Worm (Caenorhabditis elegans) whole organism, L4 larva: ENCODE results near the gene szy-4.

Experiments
- F10B5.3 ChIP-seq: sonication (generic microtip); optimal IDR thresholded peaks from 2 replicates; lab custom pipeline; 2016; ENCODE audit warnings: mild to moderate bottlenecking, missing genetic modification characterization, missing compliant biosample characterization
- F26F4.8 ChIP-seq: fragments of 200-800 bp; sonication (Bioruptor generic); conservative IDR thresholded peaks from 2 replicates; pipeline ENCODE4 v1.3.6; 2022; ENCODE audit warnings: missing genetic modification characterization, missing compliant biosample characterization
- F44E2.7 ChIP-seq: fragments of 200-800 bp; sonication (Bioruptor generic); IDR thresholded peaks from 2 replicates; pipeline ENCODE4 v2.1.2; 2022; ENCODE audit warnings: missing genetic modification characterization, missing compliant biosample characterization
- F49E8.2 ChIP-seq: sonication (generic microtip); optimal IDR thresholded peaks from 2 replicates; lab custom pipeline; 2016; ENCODE audit warnings: missing compliant biosample characterization, mild to moderate bottlenecking, missing genetic modification characterization, borderline replicate concordance
- T20F7.1 ChIP-seq: fragments of 200-800 bp; sonication (Bioruptor generic); optimal IDR thresholded peaks from 2 replicates; lab custom pipeline; 2018; ENCODE audit warnings: mild to moderate bottlenecking, missing genetic modification characterization, missing compliant biosample characterization
- T26A8.4 ChIP-seq: fragments of 200-800 bp; sonication (Bioruptor generic); IDR thresholded peaks from 2 replicates; pipeline ENCODE4 v1.3.6; 2022; ENCODE audit warnings: missing genetic modification characterization, missing compliant biosample characterization
- Y48G9A.11 ChIP-seq: fragments of 200-800 bp; sonication (Bioruptor generic); IDR thresholded peaks from 2 replicates; pipeline ENCODE4 v1.3.6; 2022; ENCODE audit warnings: missing genetic modification reagents, missing genetic modification characterization, missing compliant biosample characterization
- Y5F2A.4 ChIP-seq: fragments of 200-800 bp; sonication (Bioruptor generic); optimal IDR thresholded peaks from 2 replicates; lab custom pipeline; 2018; ENCODE audit warnings: mild to moderate bottlenecking, missing genetic modification characterization, missing compliant biosample characterization
- ZK337.2 ChIP-seq: fragments of 200-800 bp; sonication (Bioruptor generic); IDR thresholded peaks from 2 replicates; pipeline ENCODE4 v1.3.6; 2022; ENCODE audit warnings: missing genetic modification reagents, missing genetic modification characterization, missing compliant biosample characterization
- ZK546.5 ChIP-seq, 2 experiments: sonication (generic microtip); optimal IDR thresholded peaks; 2 replicates each; lab custom pipeline; 2017; ENCODE audit warnings: missing biosample characterization in 2 of 2, missing genetic modification characterization in 2 of 2
- ama-1 ChIP-seq: fragments of 150-350 bp; optimal IDR thresholded peaks from 2 replicates; lab custom pipeline; 2014; ENCODE audit warnings: inconsistent platforms, mixed read lengths
- arid-1 ChIP-seq: fragments of 200-800 bp; sonication (Bioruptor generic); conservative IDR thresholded peaks from 2 replicates; pipeline ENCODE4 v1.3.6; 2022; ENCODE audit warnings: missing genetic modification reagents, missing genetic modification characterization, missing compliant biosample characterization
- ceh-28 ChIP-seq: fragments of 150-350 bp; optimal IDR thresholded peaks from 2 replicates; lab custom pipeline; 2014; ENCODE audit warnings: missing biosample characterization, missing genetic modification reagents, missing genetic modification characterization
- ceh-32 ChIP-seq: sonication (generic microtip); optimal IDR thresholded peaks from 2 replicates; lab custom pipeline; 2016; ENCODE audit warnings: mild to moderate bottlenecking, missing genetic modification characterization, missing compliant biosample characterization; ENCODE audit not compliant: poor library complexity
- ceh-44 ChIP-seq: fragments of 200-800 bp; sonication (Bioruptor generic); IDR thresholded peaks from 2 replicates; pipeline ENCODE4 v1.3.6; 2022; ENCODE audit warnings: missing genetic modification reagents, missing genetic modification characterization, missing compliant biosample characterization
- ceh-62 ChIP-seq: sonication (generic microtip); optimal IDR thresholded peaks from 2 replicates; lab custom pipeline; 2017; ENCODE audit warnings: missing biosample characterization, missing genetic modification characterization
- cey-2 ChIP-seq: sonication (generic microtip); optimal IDR thresholded peaks from 3 replicates; lab custom pipeline; 2017; ENCODE audit warnings: missing genetic modification characterization, mild to moderate bottlenecking, missing compliant biosample characterization, antibody characterized with exemption, borderline replicate concordance; ENCODE audit not compliant: insufficient read depth
- ctbp-1 ChIP-seq: fragments of 200-800 bp; sonication (Bioruptor generic); IDR thresholded peaks from 2 replicates; pipeline ENCODE4 v1.3.6; 2022; ENCODE audit warnings: missing genetic modification reagents, missing genetic modification characterization, missing compliant biosample characterization
- daf-8 ChIP-seq: fragments of 200-800 bp; sonication (Bioruptor generic); IDR thresholded peaks from 2 replicates; pipeline ENCODE4 v1.3.6; 2022; ENCODE audit warnings: missing genetic modification characterization, missing compliant biosample characterization
- dmd-9 ChIP-seq: fragments of 200-800 bp; sonication (Bioruptor generic); IDR thresholded peaks from 2 replicates; pipeline ENCODE4 v1.3.6; 2022; ENCODE audit warnings: missing genetic modification reagents, missing genetic modification characterization, missing compliant biosample characterization
- duxl-1 ChIP-seq: sonication (generic microtip); optimal IDR thresholded peaks from 2 replicates; lab custom pipeline; 2016; ENCODE audit warnings: mild to moderate bottlenecking, missing genetic modification characterization, moderate library complexity, missing compliant biosample characterization; ENCODE audit not compliant: poor library complexity
- fos-1 ChIP-seq: fragments of 150-350 bp; optimal IDR thresholded peaks from 2 replicates; lab custom pipeline; 2014; ENCODE audit warnings: missing biosample characterization, missing genetic modification characterization
- hif-1 ChIP-seq, 2 experiments: sonication (generic microtip); optimal IDR thresholded peaks; 2 replicates each; lab custom pipeline; 2016 to 2017; ENCODE audit warnings: missing compliant biosample characterization in 2 of 2, missing genetic modification characterization in 2 of 2, missing genetic modification reagents in 2 of 2, missing genotype in 2 of 2, mild to moderate bottlenecking in 1 of 2
- hlh-11 ChIP-seq: fragments of 200-800 bp; sonication (Bioruptor generic); optimal IDR thresholded peaks from 2 replicates; lab custom pipeline; 2018; ENCODE audit warnings: mild to moderate bottlenecking, missing genetic modification characterization, missing compliant biosample characterization
- jun-1 ChIP-seq: fragments of 150-350 bp; optimal IDR thresholded peaks from 2 replicates; lab custom pipeline; 2014; ENCODE audit warnings: missing biosample characterization, missing genetic modification reagents, missing genetic modification characterization
- lin-1 ChIP-seq: fragments of 200-800 bp; sonication (Bioruptor generic); IDR thresholded peaks from 2 replicates; pipeline ENCODE4 v1.3.6; 2022; ENCODE audit warnings: missing genetic modification reagents, missing genetic modification characterization, missing compliant biosample characterization
- lin-13 ChIP-seq: fragments of 150-350 bp; optimal IDR thresholded peaks from 2 replicates; lab custom pipeline; 2014; ENCODE audit warnings: missing biosample characterization, missing genetic modification reagents, missing genetic modification characterization
- lin-15B ChIP-seq: fragments of 150-350 bp; sonication (generic microtip); optimal IDR thresholded peaks from 3 replicates; lab custom pipeline; 2014; ENCODE audit warnings: missing biosample characterization, missing genetic modification characterization
- lin-39 ChIP-seq: fragments of 150-350 bp; optimal IDR thresholded peaks from 2 replicates; lab custom pipeline; 2014; ENCODE audit warnings: missing biosample characterization, missing genetic modification reagents, missing genetic modification characterization
- mdl-1 ChIP-seq, 2 experiments: fragments of 150-350 bp in 1 of 2; sonication (generic microtip) in 1 of 2; optimal IDR thresholded peaks; 2 replicates each; lab custom pipeline; 2014 to 2017; ENCODE audit warnings: missing biosample characterization in 2 of 2, missing genetic modification characterization in 2 of 2
- mdt-29 ChIP-seq: fragments of 200-800 bp; sonication (Bioruptor generic); IDR thresholded peaks from 2 replicates; pipeline ENCODE4 v1.3.6; 2022; ENCODE audit warnings: missing genetic modification reagents, missing genetic modification characterization, missing compliant biosample characterization
- mep-1 ChIP-seq: fragments of 150-350 bp; sonication (generic microtip); optimal IDR thresholded peaks from 3 replicates; lab custom pipeline; 2014; ENCODE audit warnings: missing biosample characterization, missing genetic modification characterization
- nhr-10 ChIP-seq: fragments of 150-350 bp; optimal IDR thresholded peaks from 2 replicates; lab custom pipeline; 2014; ENCODE audit warnings: missing biosample characterization, missing genetic modification characterization
- nhr-25 ChIP-seq: sonication (generic microtip); optimal IDR thresholded peaks from 2 replicates; lab custom pipeline; 2017; ENCODE audit warnings: missing genetic modification characterization, mild to moderate bottlenecking, missing compliant biosample characterization, antibody characterized with exemption, moderate library complexity, borderline replicate concordance; ENCODE audit not compliant: insufficient read depth
- nhr-28 ChIP-seq: fragments of 150-350 bp; optimal IDR thresholded peaks from 2 replicates; lab custom pipeline; 2014; ENCODE audit warnings: missing biosample characterization, missing genetic modification characterization
- nhr-41 ChIP-seq: fragments of 200-800 bp; sonication (Bioruptor generic); IDR thresholded peaks from 2 replicates; pipeline ENCODE4 v1.3.6; 2022; ENCODE audit warnings: missing genetic modification reagents, missing genetic modification characterization, missing compliant biosample characterization
- pha-4 ChIP-seq, 2 experiments: fragments of 150-350 bp in 1 of 2; fragments of 200-800 bp in 1 of 2; sonication (Bioruptor generic) in 1 of 2; IDR thresholded peaks in 1 of 2; optimal IDR thresholded peaks in 1 of 2; 2 replicates each; pipeline versions ENCODE4 v1.3.6 to Lab custom; 2014 to 2022; ENCODE audit warnings: missing genetic modification characterization in 2 of 2, missing genetic modification reagents in 2 of 2, missing biosample characterization in 1 of 2, missing compliant biosample characterization in 1 of 2
- sdz-12 ChIP-seq: fragments of 200-800 bp; sonication (Bioruptor generic); optimal IDR thresholded peaks from 2 replicates; lab custom pipeline; 2018; ENCODE audit warnings: mild to moderate bottlenecking, missing genetic modification characterization, missing compliant biosample characterization
- skn-1 ChIP-seq: fragments of 150-350 bp; optimal IDR thresholded peaks from 2 replicates; lab custom pipeline; 2014; ENCODE audit warnings: missing biosample characterization, missing genetic modification characterization
- spr-3 ChIP-seq: fragments of 200-800 bp; sonication (Bioruptor generic); optimal IDR thresholded peaks from 2 replicates; lab custom pipeline; 2018; ENCODE audit warnings: mild to moderate bottlenecking, missing genetic modification characterization, missing compliant biosample characterization
- tag-97 ChIP-seq: fragments of 200-800 bp; sonication (Bioruptor generic); IDR thresholded peaks from 2 replicates; pipeline ENCODE4 v1.3.6; 2022; ENCODE audit warnings: missing genetic modification characterization, missing compliant biosample characterization
- unc-130 ChIP-seq: sonication (generic microtip); optimal IDR thresholded peaks from 2 replicates; lab custom pipeline; 2016; ENCODE audit warnings: missing genetic modification reagents, missing genetic modification characterization, missing compliant biosample characterization
- unc-39 ChIP-seq: sonication (generic microtip); optimal IDR thresholded peaks from 2 replicates; lab custom pipeline; 2017; ENCODE audit warnings: missing biosample characterization, missing genetic modification characterization
- vab-7 ChIP-seq: fragments of 200-800 bp; sonication (Bioruptor generic); IDR thresholded peaks from 2 replicates; pipeline ENCODE4 v1.3.6; 2022; ENCODE audit warnings: missing genetic modification reagents, missing genetic modification characterization, missing compliant biosample characterization
- zip-2 ChIP-seq: fragments of 150-350 bp; optimal IDR thresholded peaks from 2 replicates; lab custom pipeline; 2014; ENCODE audit warnings: missing biosample characterization, missing genetic modification characterization
- ztf-7 ChIP-seq: fragments of 150-350 bp; optimal IDR thresholded peaks from 2 replicates; lab custom pipeline; 2014; ENCODE audit warnings: missing biosample characterization, missing genetic modification characterization

Gene szy-4

DNA sequence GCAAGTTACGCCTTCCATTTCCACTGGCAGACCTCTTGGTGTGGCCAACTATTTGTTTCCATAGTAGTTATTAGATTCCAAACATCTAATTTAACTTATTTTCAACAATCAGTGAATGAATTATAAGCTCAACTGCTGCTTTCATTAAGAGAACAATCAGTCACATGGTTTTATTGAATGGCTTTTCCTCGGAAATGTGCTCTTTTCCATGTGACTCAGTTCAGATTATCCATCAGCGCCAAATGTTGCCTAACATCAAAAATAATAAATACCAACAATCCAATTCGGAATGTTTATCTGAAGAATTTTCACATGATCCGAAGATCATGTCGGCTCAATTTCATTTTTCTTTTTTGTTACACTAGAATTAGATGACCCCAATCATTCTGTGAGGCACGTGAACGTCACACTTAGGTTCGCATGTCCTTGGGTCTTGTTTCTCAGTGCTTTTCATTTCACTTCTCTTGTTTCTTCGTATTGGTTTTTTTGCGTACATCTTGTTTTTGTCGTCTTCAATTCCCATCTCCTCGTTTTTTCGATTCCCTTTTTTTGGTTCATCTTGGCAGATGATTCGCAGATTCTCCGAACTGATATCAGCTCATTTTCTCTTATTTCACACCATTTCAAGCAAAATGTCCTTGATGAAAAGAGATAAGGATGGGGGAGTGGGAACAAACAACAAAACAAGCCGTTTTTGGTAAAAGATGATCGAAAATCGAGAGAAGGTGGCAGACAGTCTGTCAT is 22.2 kb upstream of the szy-4 start (continued):
- TF ChIP-seq T26A8.4 (GFP tag; lab: Robert Waterston, UW) (no peak), nhr-25 (peak; percentile 25), nhr-28 (tag; lab: Kevin White, UChicago) (peak; percentile 29), spr-3 (no peak), F26F4.8 (GFP tag; lab: Robert Waterston, UW) (no peak), ceh-28 (tag; lab: Kevin White, UChicago) (no peak)

DNA sequence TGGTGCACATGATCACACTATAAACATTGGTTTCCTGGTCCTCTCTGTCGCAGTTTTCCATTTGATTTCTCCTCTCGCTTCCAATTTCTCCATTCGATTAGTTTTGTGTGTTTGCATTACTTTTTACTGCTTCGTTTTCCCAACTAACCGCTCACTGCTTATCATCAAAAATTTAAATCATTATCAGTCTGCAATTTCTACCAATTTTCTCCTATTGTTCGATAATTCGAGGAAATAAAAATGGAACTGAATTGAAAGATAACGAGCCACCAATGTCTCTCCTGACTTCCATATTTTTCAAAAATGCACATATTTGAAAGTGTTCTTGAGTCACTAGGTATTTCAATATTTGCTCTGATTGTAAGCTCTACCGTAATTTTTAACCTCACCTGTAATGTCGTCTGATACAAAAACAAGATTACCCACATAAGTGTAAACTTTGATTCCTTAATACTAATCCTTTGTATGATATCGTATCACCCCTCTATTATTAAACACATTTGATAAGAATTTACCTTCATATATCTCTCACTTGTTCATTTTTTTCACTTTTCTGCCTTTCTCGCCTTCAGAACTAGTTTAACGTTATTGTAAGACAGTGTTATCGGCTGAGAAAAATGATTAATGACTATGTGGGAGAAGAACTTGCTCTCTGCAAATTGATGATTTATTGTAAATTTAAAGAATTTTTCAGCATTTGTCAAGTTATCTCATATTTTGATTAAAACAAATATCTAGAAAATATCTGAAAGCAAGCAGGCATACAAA is 20.3 kb upstream of the szy-4 start:
- TF ChIP-seq ceh-44 (GFP tag; lab: Robert Waterston, UW): no peak
- no peak for TF ChIP-seq ama-1 (lab: Kevin White, UChicago)
- no peak for TF ChIP-seq duxl-1
- TF ChIP-seq ZK546.5 (tag; optimal IDR thresholded peaks at IDR 0.05; lab: Kevin White, UChicago): no peak
- no peak for TF ChIP-seq fos-1
- no peak for TF ChIP-seq jun-1
- no peak for TF ChIP-seq Y48G9A.11 (GFP tag; lab: Robert Waterston, UW)
- no peak for TF ChIP-seq mdt-29 (GFP tag; lab: Robert Waterston, UW)
- no peak for TF ChIP-seq hif-1 (tag; optimal IDR thresholded peaks at IDR 0.05; lab: Kevin White, UChicago)
- no peak for TF ChIP-seq lin-39 (tag; lab: Kevin White, UChicago)
- TF ChIP-seq ZK337.2 (GFP tag; lab: Robert Waterston, UW): no peak
- TF ChIP-seq nhr-10 (tag; lab: Kevin White, UChicago): no peak
- no peak for TF ChIP-seq T20F7.1
- TF ChIP-seq unc-130: no peak
- peak; percentile 34 for TF ChIP-seq hlh-11 (tag; lab: Kevin White, UChicago)
- TF ChIP-seq sdz-12 (GFP tag; lab: Kevin White, UChicago): no peak
- no peak for TF ChIP-seq lin-13 (GFP tag; lab: Kevin White, UChicago)
- no peak for TF ChIP-seq F26F4.8 (GFP tag; lab: Robert Waterston, UW)
- peak; percentile 45 for TF ChIP-seq nhr-28 (tag; lab: Kevin White, UChicago)
- TF ChIP-seq dmd-9 (GFP tag; lab: Robert Waterston, UW): no peak
- no peak for TF ChIP-seq spr-3
- no peak for TF ChIP-seq skn-1 (tag; lab: Kevin White, UChicago)
- TF ChIP-seq ceh-62 (tag; lab: Kevin White, UChicago): no peak
- TF ChIP-seq lin-15B (tag; lab: Kevin White, UChicago): no peak
- no peak for TF ChIP-seq arid-1
- TF ChIP-seq Y5F2A.4 (GFP tag; lab: Kevin White, UChicago): no peak
- TF ChIP-seq mdl-1 (tag; optimal IDR thresholded peaks at IDR 0.05; lab: Kevin White, UChicago): peak in 1 of 2 experiments; percentile 10
- TF ChIP-seq pha-4 (GFP tag; IDR thresholded peaks at IDR 0.05; lab: Robert Waterston, UW): no peak
- no peak for TF ChIP-seq pha-4 (tag; optimal IDR thresholded peaks at IDR 0.05; lab: Kevin White, UChicago)
- no peak for TF ChIP-seq cey-2
- no peak for TF ChIP-seq T26A8.4 (GFP tag; lab: Robert Waterston, UW)
- TF ChIP-seq ztf-7 (tag; lab: Kevin White, UChicago): no peak
- TF ChIP-seq ctbp-1 (GFP tag; lab: Robert Waterston, UW): no peak
- no peak for TF ChIP-seq daf-8 (GFP tag; lab: Robert Waterston, UW)
- no peak for TF ChIP-seq zip-2 (tag; lab: Kevin White, UChicago)
- no peak for TF ChIP-seq mep-1 (tag; lab: Kevin White, UChicago)
- no peak for TF ChIP-seq ceh-32
- TF ChIP-seq lin-1 (GFP tag; lab: Robert Waterston, UW): no peak
- TF ChIP-seq nhr-41 (GFP tag; lab: Robert Waterston, UW): no peak
- no peak for TF ChIP-seq unc-39 (tag; lab: Kevin White, UChicago)
- no peak for TF ChIP-seq F44E2.7 (GFP tag; lab: Robert Waterston, UW)
- no peak for TF ChIP-seq F10B5.3 (tag; lab: Kevin White, UChicago)
- TF ChIP-seq F49E8.2 (tag; lab: Kevin White, UChicago): no peak
- no peak for TF ChIP-seq tag-97 (GFP tag; lab: Robert Waterston, UW)
- no peak for TF ChIP-seq vab-7 (GFP tag; lab: Robert Waterston, UW)
